Fruit fly (Drosophila melanogaster): ENCODE results near the gene CG12617.

The CG12617 gene

dm6 chr2L:20287189-20287588, 7.3 kb upstream of the CG12617 start (continued):
- TF ChIP-seq crc (GFP tag; optimal IDR thresholded peaks at IDR 0.05) (no peak), caup (GFP tag; optimal IDR thresholded peaks at IDR 0.05; ENCODE audit: severe bottlenecking) (peak; percentile 29), ab (GFP tag; optimal IDR thresholded peaks at IDR 0.05) (no peak), scrt (GFP tag; optimal IDR thresholded peaks at IDR 0.05) (no peak), dpn (GFP tag; optimal IDR thresholded peaks at IDR 0.05) (peak in 1 of 2 experiments; percentile 17), insv (GFP tag; optimal IDR thresholded peaks at IDR 0.05) (peak in 1 of 2 experiments; percentile 59), CG4360 (GFP tag; IDR thresholded peaks at IDR 0.05) (0 out of 2 replicates have a peak, but pooled peaks have one; percentile 41), emc (GFP tag; optimal IDR thresholded peaks at IDR 0.05) (no peak), lbe (GFP tag; optimal IDR thresholded peaks at IDR 0.05) (no peak), oc (tag; optimal IDR thresholded peaks at IDR 0.05) (peak; percentile 59), Lhr (GFP tag; optimal IDR thresholded peaks at IDR 0.05) (peak; percentile 60), CG9797 (GFP tag; optimal IDR thresholded peaks at IDR 0.05) (no peak), Neu2 (GFP tag; optimal IDR thresholded peaks at IDR 0.05; ENCODE audit: borderline replicate concordance) (no peak), Nf-YC (tag; optimal IDR thresholded peaks at IDR 0.05) (no peak), cas (GFP tag; IDR thresholded peaks at IDR 0.05) (no peak), zfh2 (GFP tag; optimal IDR thresholded peaks at IDR 0.05) (no peak), z (GFP tag; IDR thresholded peaks at IDR 0.05) (0 out of 3 replicates have a peak, but pooled peaks have one; percentile 38), CG11093 (GFP tag; IDR thresholded peaks at IDR 0.05) (no peak), wdn (GFP tag; IDR thresholded peaks at IDR 0.05) (peak; percentile 32; the same call in 1 of the 2 replicates), CG6175 (GFP tag; IDR thresholded peaks at IDR 0.05) (0 out of 3 replicates have a peak, but pooled peaks have one; percentile 7), Vsx1 (GFP tag; optimal IDR thresholded peaks at IDR 0.05) (peak; percentile 70), Sry-β (GFP tag; optimal IDR thresholded peaks at IDR 0.05) (peak; percentile 24), p53 (GFP tag; optimal IDR thresholded peaks at IDR 0.05) (peak; percentile 26), CG11085 (GFP tag; IDR thresholded peaks at IDR 0.05) (peak; percentile 48; the same call in 1 of the 2 replicates), wek (GFP tag; optimal IDR thresholded peaks at IDR 0.05) (peak; percentile 92), org-1 (GFP tag; optimal IDR thresholded peaks at IDR 0.05) (peak; percentile 55), Xbp1 (GFP tag; optimal IDR thresholded peaks at IDR 0.05) (peak; percentile 37), H2.0 (GFP tag; IDR thresholded peaks at IDR 0.05) (peak; percentile 46; the same call in 1 of the 2 replicates), CG11247 (GFP tag; IDR thresholded peaks at IDR 0.05) (peak; percentile 42; the same call in 1 of the 2 replicates), exex (tag; optimal IDR thresholded peaks at IDR 0.05) (no peak), E2f1 (GFP tag; IDR thresholded peaks at IDR 0.05) (no peak), gt (GFP tag; IDR thresholded peaks at IDR 0.05) (no peak), CG4282 (GFP tag; optimal IDR thresholded peaks at IDR 0.05) (no peak), CG17912 (GFP tag; optimal IDR thresholded peaks at IDR 0.05) (peak; percentile 96), Usf (GFP tag; optimal IDR thresholded peaks at IDR 0.05) (no peak), esg (GFP tag; conservative IDR thresholded peaks at IDR 0.05) (no peak), dmrt99B (tag; optimal IDR thresholded peaks at IDR 0.05) (peak; percentile 48), dysf (GFP tag; IDR thresholded peaks at IDR 0.05) (peak; percentile 23; the same call in 1 of the 3 replicates), amos (GFP tag; IDR thresholded peaks at IDR 0.05; ENCODE audit: partially characterized antibody) (no peak), CG11504 (tag; optimal IDR thresholded peaks at IDR 0.05) (peak; percentile 45), ac (GFP tag; optimal IDR thresholded peaks at IDR 0.05) (peak; percentile 87), mirr (GFP tag; optimal IDR thresholded peaks at IDR 0.05) (peak; percentile 67), Pdp1 (GFP tag; optimal IDR thresholded peaks at IDR 0.05) (peak in 1 of 2 experiments; percentile 29), trem (tag; optimal IDR thresholded peaks at IDR 0.05) (peak; percentile 21), grn (GFP tag; optimal IDR thresholded peaks at IDR 0.05) (no peak), CG1529 (GFP tag; optimal IDR thresholded peaks at IDR 0.05) (peak; percentile 64), sens-2 (GFP tag; IDR thresholded peaks at IDR 0.05) (peak; percentile 48; the same call in 1 of the 2 replicates), gfzf (GFP tag; optimal IDR thresholded peaks at IDR 0.05) (no peak), hb (GFP tag; IDR thresholded peaks at IDR 0.05; ENCODE audit: partially characterized antibody) (no peak), Deaf1 (tag; optimal IDR thresholded peaks at IDR 0.05) (no peak)
